Fruit fly (Drosophila melanogaster): ENCODE data around the gene Npc2b.

- TF ChIP-seq CG4496 (GFP tag; IDR thresholded peaks at IDR 0.05) (no peak), EcR (GFP tag; optimal IDR thresholded peaks at IDR 0.05) (no peak), fd96Ca (GFP tag; IDR thresholded peaks at IDR 0.05) (no peak), CG14655 (GFP tag; optimal IDR thresholded peaks at IDR 0.05) (no peak), CG17806 (tag; optimal IDR thresholded peaks at IDR 0.05) (no peak), CG15710 (tag; optimal IDR thresholded peaks at IDR 0.05) (no peak), CG13204 (GFP tag; optimal IDR thresholded peaks at IDR 0.05) (no peak)
These were observed 44.9 kb upstream of the Npc2b start for dm6 chr3R:14044361-14044860.
